Worm (Caenorhabditis elegans) whole organism, L3 larva: ENCODE data around the gene Y9C9A.5.

ENCODE experiments used
- R02D3.7 ChIP-seq: fragments of 150-350 bp; optimal IDR thresholded peaks from 2 replicates; lab custom pipeline; 2014; ENCODE audit warnings: missing biosample characterization, missing genetic modification characterization
- ceh-28 ChIP-seq: fragments of 150-350 bp; optimal IDR thresholded peaks from 2 replicates; lab custom pipeline; 2014; ENCODE audit warnings: missing biosample characterization, missing genetic modification reagents, missing genetic modification characterization
- egl-27 ChIP-seq: sonication (generic microtip); optimal IDR thresholded peaks from 4 replicates; lab custom pipeline; 2017; ENCODE audit warnings: missing biosample characterization, missing genetic modification reagents, missing genetic modification characterization
- nhr-12 ChIP-seq: fragments of 150-350 bp; optimal IDR thresholded peaks from 2 replicates; lab custom pipeline; 2014; ENCODE audit warnings: missing biosample characterization, missing genetic modification characterization
- pqm-1 ChIP-seq: fragments of 150-350 bp; optimal IDR thresholded peaks from 2 replicates; lab custom pipeline; 2017; ENCODE audit warnings: missing biosample characterization, missing genetic modification characterization, inconsistent platforms
- skn-1 ChIP-seq: fragments of 150-350 bp; optimal IDR thresholded peaks from 2 replicates; lab custom pipeline; 2014; ENCODE audit warnings: missing biosample characterization, missing genetic modification characterization

DNA sequence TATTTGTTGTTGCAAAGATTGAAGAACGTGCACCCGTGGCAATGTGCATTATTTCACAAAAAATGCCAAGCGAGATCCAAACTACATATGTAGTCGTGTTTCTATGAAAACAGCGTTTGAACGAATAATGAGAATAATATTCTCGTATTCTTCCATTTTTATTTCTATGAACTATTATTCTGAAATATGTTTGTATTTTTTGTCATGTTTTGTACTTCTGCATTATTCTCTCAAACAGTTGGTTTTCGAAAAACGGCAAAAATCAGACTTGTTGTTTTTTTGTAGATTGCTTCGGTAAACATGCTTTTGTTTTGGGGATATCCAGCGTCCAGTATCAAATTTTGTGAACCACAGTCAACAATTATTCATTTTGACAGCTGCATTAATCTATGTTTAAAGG lies 44.5 kb downstream of the Y9C9A.5 start, which contains the start of gene clec-177:
- TF ChIP-seq R02D3.7: no peak
- no peak for TF ChIP-seq skn-1 (tag; lab: Kevin White, UChicago)
- no peak for TF ChIP-seq pqm-1 (tag; lab: Kevin White, UChicago)
- no peak for TF ChIP-seq egl-27 (tag; lab: Kevin White, UChicago)
- no peak for TF ChIP-seq ceh-28 (tag; lab: Kevin White, UChicago)
- no peak for TF ChIP-seq nhr-12 (tag; lab: Kevin White, UChicago)
